Worm (Caenorhabditis elegans) whole organism, young adult: ENCODE measurements around the gene nspc-20.

Source experiments
- B0035.1 ChIP-seq: sonication (generic microtip); optimal IDR thresholded peaks from 2 replicates; lab custom pipeline; 2016; ENCODE audit warnings: missing genetic modification characterization, mild to moderate bottlenecking, missing compliant biosample characterization, missing genotype, missing genetic modification reagents
- B0336.3 ChIP-seq: fragments of 200-800 bp; sonication (Bioruptor generic); IDR thresholded peaks from 2 replicates; pipeline ENCODE4 v1.3.6; 2022; ENCODE audit warnings: missing genetic modification characterization, missing compliant biosample characterization
- C17E4.6 ChIP-seq: fragments of 200-800 bp; sonication (Bioruptor generic); IDR thresholded peaks from 2 replicates; pipeline ENCODE4 v1.3.6; 2022; ENCODE audit warnings: missing genetic modification reagents, missing genetic modification characterization, missing compliant biosample characterization
- K11D2.4 ChIP-seq: fragments of 200-800 bp; sonication (Bioruptor generic); IDR thresholded peaks from 2 replicates; pipeline ENCODE4 v1.3.6; 2022; ENCODE audit warnings: missing genetic modification reagents, missing genetic modification characterization, missing compliant biosample characterization
- T26A5.8 ChIP-seq: sonication (generic microtip); optimal IDR thresholded peaks from 2 replicates; lab custom pipeline; 2016; ENCODE audit warnings: missing genetic modification characterization, missing compliant biosample characterization
- Y53G8AR.9 ChIP-seq: fragments of 200-800 bp; sonication (Bioruptor generic); conservative IDR thresholded peaks from 2 replicates; pipeline ENCODE4 v1.3.6; 2022; ENCODE audit warnings: missing genetic modification reagents, missing genetic modification characterization, missing compliant biosample characterization
- Y79H2A.3 ChIP-seq: fragments of 200-800 bp; sonication (Bioruptor generic); conservative IDR thresholded peaks from 2 replicates; pipeline ENCODE4 v1.3.6; 2022; ENCODE audit warnings: missing genetic modification reagents, missing genetic modification characterization, missing compliant biosample characterization
- ZK185.1 ChIP-seq: sonication (generic microtip); optimal IDR thresholded peaks from 2 replicates; lab custom pipeline; 2016; ENCODE audit warnings: mild to moderate bottlenecking, missing genetic modification characterization, missing compliant biosample characterization; ENCODE audit not compliant: poor library complexity, severe bottlenecking
- attf-5 ChIP-seq: fragments of 200-800 bp; sonication (Bioruptor generic); optimal IDR thresholded peaks from 2 replicates; lab custom pipeline; 2018; ENCODE audit warnings: mild to moderate bottlenecking, missing genetic modification characterization, missing compliant biosample characterization
- attf-6 ChIP-seq: fragments of 200-800 bp; sonication (Bioruptor generic); IDR thresholded peaks from 2 replicates; pipeline ENCODE4 v1.3.6; 2022; ENCODE audit warnings: missing genetic modification reagents, missing genetic modification characterization, missing compliant biosample characterization
- ccch-3 ChIP-seq: fragments of 200-800 bp; sonication (Bioruptor generic); optimal IDR thresholded peaks from 2 replicates; lab custom pipeline; 2018; ENCODE audit warnings: mild to moderate bottlenecking, missing genetic modification characterization, missing compliant biosample characterization
- cebp-2 ChIP-seq: fragments of 200-800 bp; sonication (Bioruptor generic); IDR thresholded peaks from 2 replicates; pipeline ENCODE4 v1.3.6; 2022; ENCODE audit warnings: missing genetic modification characterization, missing compliant biosample characterization
- ceh-100 ChIP-seq: fragments of 200-800 bp; sonication (Bioruptor generic); IDR thresholded peaks from 2 replicates; pipeline ENCODE4 v1.3.6; 2022; ENCODE audit warnings: missing genetic modification reagents, missing genetic modification characterization, missing compliant biosample characterization
- ceh-58 ChIP-seq: fragments of 200-800 bp; sonication (Bioruptor generic); IDR thresholded peaks from 2 replicates; pipeline ENCODE4 v1.3.6; 2022; ENCODE audit warnings: missing genetic modification characterization, missing compliant biosample characterization
- die-1 ChIP-seq: sonication (generic microtip); optimal IDR thresholded peaks from 2 replicates; lab custom pipeline; 2016; ENCODE audit warnings: missing genotype, mild to moderate bottlenecking, missing genetic modification characterization, missing compliant biosample characterization
- egl-44 ChIP-seq: fragments of 200-800 bp; sonication (Bioruptor generic); IDR thresholded peaks from 2 replicates; pipeline ENCODE4 v1.3.6; 2022; ENCODE audit warnings: missing genetic modification reagents, missing genetic modification characterization, missing compliant biosample characterization
- hsf-1 ChIP-seq: fragments of 200-800 bp; sonication (Bioruptor generic); IDR thresholded peaks from 2 replicates; pipeline ENCODE4 v1.3.6; 2022; ENCODE audit warnings: missing genetic modification reagents, missing genetic modification characterization, missing compliant biosample characterization
- let-607 ChIP-seq, 2 experiments: fragments of 200-800 bp in 1 of 2; sonication (Bioruptor generic) in 1 of 2; sonication (generic microtip) in 1 of 2; optimal IDR thresholded peaks; 2 replicates each; lab custom pipeline; 2016 to 2018; ENCODE audit warnings: mild to moderate bottlenecking in 2 of 2, missing compliant biosample characterization in 2 of 2, missing genetic modification characterization in 2 of 2, moderate library complexity in 2 of 2, missing genotype in 1 of 2
- lir-1 ChIP-seq: fragments of 200-800 bp; sonication (Bioruptor generic); conservative IDR thresholded peaks from 2 replicates; pipeline ENCODE4 v1.3.6; 2022; ENCODE audit warnings: missing genetic modification reagents, missing genetic modification characterization, missing compliant biosample characterization
- madf-3 ChIP-seq: fragments of 200-800 bp; sonication (Bioruptor generic); IDR thresholded peaks from 2 replicates; pipeline ENCODE4 v1.3.6; 2022; ENCODE audit warnings: missing genetic modification reagents, missing genetic modification characterization, missing compliant biosample characterization
- mcd-1 ChIP-seq: fragments of 200-800 bp; sonication (Bioruptor generic); IDR thresholded peaks from 2 replicates; pipeline ENCODE4 v1.3.6; 2022; ENCODE audit warnings: missing genetic modification reagents, missing genetic modification characterization, missing compliant biosample characterization
- mxl-1 ChIP-seq: sonication (generic microtip); optimal IDR thresholded peaks from 2 replicates; lab custom pipeline; 2016; ENCODE audit warnings: missing genetic modification characterization, missing compliant biosample characterization
- nfya-1 ChIP-seq: sonication (generic microtip); optimal IDR thresholded peaks from 2 replicates; lab custom pipeline; 2017; ENCODE audit warnings: antibody characterized with exemption, missing compliant biosample characterization, missing genetic modification characterization, borderline replicate concordance; ENCODE audit not compliant: insufficient read depth
- nfyb-1 ChIP-seq: fragments of 200-800 bp; sonication (Bioruptor generic); IDR thresholded peaks from 2 replicates; pipeline ENCODE4 v1.3.6; 2022; ENCODE audit warnings: missing genetic modification reagents, missing genetic modification characterization, missing compliant biosample characterization
- nhr-120 ChIP-seq: fragments of 200-800 bp; sonication (Bioruptor generic); IDR thresholded peaks from 2 replicates; pipeline ENCODE4 v1.3.6; 2022; ENCODE audit warnings: missing genetic modification characterization, missing compliant biosample characterization
- rcor-1 ChIP-seq: fragments of 200-800 bp; sonication (Bioruptor generic); IDR thresholded peaks from 2 replicates; pipeline ENCODE4 v1.3.6; 2022; ENCODE audit warnings: missing genetic modification reagents, missing genetic modification characterization, missing compliant biosample characterization
- rec-8 ChIP-seq, 2 experiments: sonication (generic microtip); optimal IDR thresholded peaks; 2 replicates each; lab custom pipeline; 2016; ENCODE audit warnings: mild to moderate bottlenecking in 2 of 2, missing genetic modification characterization in 2 of 2, missing genetic modification reagents in 2 of 2, missing genotype in 2 of 2, missing biosample characterization in 1 of 2, missing compliant biosample characterization in 1 of 2, moderate library complexity in 1 of 2
- sea-2 ChIP-seq: fragments of 200-800 bp; sonication (Bioruptor generic); IDR thresholded peaks from 2 replicates; pipeline ENCODE4 v1.3.6; 2022; ENCODE audit warnings: missing genetic modification characterization, missing compliant biosample characterization
- snpc-4 ChIP-seq, 5 experiments: fragments of 150-350 bp in 1 of 5; sonication (generic microtip) in 4 of 5; optimal IDR thresholded peaks; 2 replicates each; lab custom pipeline; 2014 to 2018; ENCODE audit warnings: missing genetic modification characterization in 5 of 5, missing biosample characterization in 3 of 5, antibody characterized with exemption in 2 of 5, mild to moderate bottlenecking in 2 of 5, missing compliant biosample characterization in 2 of 5, missing genotype in 2 of 5, moderate library complexity in 2 of 5, missing genetic modification reagents in 1 of 5
- zfh-2 ChIP-seq: fragments of 200-800 bp; sonication (Bioruptor generic); conservative IDR thresholded peaks from 2 replicates; pipeline ENCODE4 v1.3.6; 2022; ENCODE audit warnings: missing genetic modification reagents, missing genetic modification characterization, missing compliant biosample characterization
- zim-3 ChIP-seq: sonication (generic microtip); optimal IDR thresholded peaks from 2 replicates; lab custom pipeline; 2017; ENCODE audit warnings: mild to moderate bottlenecking, missing genetic modification characterization, moderate library complexity, missing compliant biosample characterization
- ztf-18 ChIP-seq: sonication (generic microtip); optimal IDR thresholded peaks from 2 replicates; lab custom pipeline; 2016; ENCODE audit warnings: missing genotype, mild to moderate bottlenecking, missing genetic modification characterization, missing compliant biosample characterization
- ztf-22 ChIP-seq: fragments of 200-800 bp; sonication (Bioruptor generic); optimal IDR thresholded peaks from 2 replicates; lab custom pipeline; 2018; ENCODE audit warnings: mild to moderate bottlenecking, missing genetic modification characterization, moderate library complexity, missing compliant biosample characterization
- ztf-26 ChIP-seq: sonication (generic microtip); optimal IDR thresholded peaks from 2 replicates; lab custom pipeline; 2017; ENCODE audit warnings: missing genetic modification characterization, missing compliant biosample characterization
- ztf-28 ChIP-seq: fragments of 200-800 bp; sonication (Bioruptor generic); IDR thresholded peaks from 2 replicates; pipeline ENCODE4 v1.3.6; 2022; ENCODE audit warnings: missing genetic modification reagents, missing genetic modification characterization, missing compliant biosample characterization

nspc-20 gene

DNA sequence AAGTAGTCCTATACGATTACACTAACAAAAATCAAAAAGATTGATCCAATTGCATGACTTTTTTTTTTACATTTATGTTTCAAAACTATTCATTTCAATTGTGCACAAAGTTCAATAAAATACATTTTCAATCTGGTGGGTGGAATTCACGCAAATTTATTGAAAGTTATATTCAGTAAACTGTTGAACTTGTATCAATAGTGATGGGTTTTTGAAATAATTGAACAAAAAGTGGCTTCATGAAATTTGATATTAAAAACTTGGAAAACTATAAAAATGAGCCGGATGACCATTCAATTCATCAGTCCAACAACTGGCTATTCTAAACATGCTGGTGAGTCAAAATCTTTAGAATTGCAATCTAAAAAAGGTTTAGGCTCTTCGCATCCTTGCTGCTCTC lies 6.7 kb downstream of the nspc-20 start, which contains the start of gene nspc-16:
TSS of gene nspc-16 (plus strand) at position 301 of the 400 bp plus-strand sequence.
- TF ChIP-seq rcor-1 (GFP tag; lab: Robert Waterston, UW) (no peak), attf-6 (no peak), nfyb-1 (GFP tag; lab: Robert Waterston, UW) (no peak), ccch-3 (GFP tag; lab: Kevin White, UChicago) (no peak), B0336.3 (GFP tag; lab: Robert Waterston, UW) (no peak), nhr-120 (GFP tag; lab: Robert Waterston, UW) (no peak), let-607 (tag; optimal IDR thresholded peaks at IDR 0.05; lab: Kevin White, UChicago) (no peak), mxl-1 (tag; lab: Kevin White, UChicago) (no peak), sea-2 (no peak), T26A5.8 (tag; lab: Kevin White, UChicago) (no peak), zfh-2 (GFP tag; lab: Robert Waterston, UW) (no peak), B0035.1 (tag; lab: Kevin White, UChicago) (no peak), lir-1 (GFP tag; lab: Robert Waterston, UW) (no peak), Y79H2A.3 (GFP tag; lab: Robert Waterston, UW) (no peak), ztf-18 (tag; lab: Kevin White, UChicago) (no peak), rec-8 (tag; optimal IDR thresholded peaks at IDR 0.05; lab: Kevin White, UChicago) (no peak), ZK185.1 (no peak), attf-5 (GFP tag; lab: Kevin White, UChicago) (no peak), hsf-1 (GFP tag; lab: Robert Waterston, UW) (no peak)

DNA sequence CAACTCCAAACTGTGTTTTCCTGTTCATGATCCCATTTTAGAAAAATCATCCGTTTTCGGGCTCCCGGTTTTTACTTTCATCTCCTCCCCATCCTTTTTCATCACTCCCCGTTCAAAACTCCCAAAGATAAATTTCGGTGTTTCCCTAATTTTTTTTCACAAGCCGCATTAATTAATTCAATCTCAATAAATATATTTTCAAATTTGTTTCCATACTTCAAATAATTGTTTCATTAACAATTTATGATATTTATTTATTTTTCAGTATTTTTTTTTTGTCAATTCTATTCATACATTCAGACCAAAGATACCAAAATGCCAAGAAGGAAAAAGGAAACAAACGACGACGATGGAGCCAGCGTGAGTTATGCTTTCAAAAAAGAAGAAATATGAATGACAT lies 9.5 kb downstream of the nspc-20 start, which contains the start of gene D1025.1:
TSS of gene D1025.1 (plus strand) at position 301 of the 400 bp plus-strand sequence.
- TF ChIP-seq mcd-1 (GFP tag; lab: Robert Waterston, UW) (no peak), K11D2.4 (GFP tag; lab: Robert Waterston, UW) (no peak), C17E4.6 (no peak), ztf-28 (GFP tag; lab: Robert Waterston, UW) (no peak), hsf-1 (GFP tag; lab: Robert Waterston, UW) (no peak), egl-44 (no peak), cebp-2 (GFP tag; lab: Robert Waterston, UW) (no peak), nfya-1 (no peak), ztf-22 (GFP tag; lab: Kevin White, UChicago) (no peak), zim-3 (tag; lab: Kevin White, UChicago) (no peak), die-1 (tag; lab: Kevin White, UChicago) (no peak), madf-3 (no peak), Y53G8AR.9 (GFP tag; lab: Robert Waterston, UW) (no peak), rcor-1 (GFP tag; lab: Robert Waterston, UW) (no peak)

DNA sequence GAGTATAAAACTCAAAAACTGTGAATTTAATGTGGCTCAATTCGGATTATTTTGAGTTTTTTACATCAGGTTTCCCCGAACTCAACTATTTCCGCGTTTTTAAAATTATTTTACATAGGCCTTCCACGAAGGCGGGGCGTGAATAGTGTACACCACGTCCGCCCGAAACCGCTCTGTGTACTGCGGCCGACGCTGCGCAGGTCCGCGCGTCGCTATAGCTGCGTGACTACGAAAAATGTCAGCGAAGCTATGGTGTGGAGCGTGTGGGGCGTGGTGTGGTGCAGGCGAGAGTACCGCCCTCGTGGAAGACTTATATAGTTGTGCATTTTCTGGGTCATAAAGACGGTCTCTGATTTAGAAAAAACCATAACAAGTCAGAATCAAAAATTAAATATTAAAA lies 12.2 kb downstream of the nspc-20 start:
- TF ChIP-seq zfh-2 (GFP tag; lab: Robert Waterston, UW), result peak; percentile 60; the same call in 1 of the 2 replicates
- no peak for TF ChIP-seq ztf-26
- TF ChIP-seq nfyb-1 (GFP tag; lab: Robert Waterston, UW), result no peak
- no peak for TF ChIP-seq snpc-4 (GFP tag; optimal IDR thresholded peaks at IDR 0.05; lab: Kevin White, UChicago)
- TF ChIP-seq snpc-4 (tag; optimal IDR thresholded peaks at IDR 0.05; lab: Kevin White, UChicago), result peak in 2 of 4 experiments; percentile 41 to 66
- no peak for TF ChIP-seq ceh-100
- TF ChIP-seq ceh-58 (GFP tag; lab: Robert Waterston, UW), result no peak
